Worm (Caenorhabditis elegans) whole organism, L2 larva: ENCODE measurements around the gene rev-3.
A peak's percentile ranks its signal among the peaks of the same experiment; 100 is the strongest.

Experiments
- C34F6.9 ChIP-seq: fragments of 150-350 bp; optimal IDR thresholded peaks from 2 replicates; lab custom pipeline; 2014; ENCODE audit warnings: missing biosample characterization, missing genetic modification characterization
- F13H6.1 ChIP-seq: sonication (generic microtip); optimal IDR thresholded peaks from 2 replicates; lab custom pipeline; 2016; ENCODE audit warnings: missing genetic modification characterization, missing compliant biosample characterization
- R02D3.7 ChIP-seq: fragments of 150-350 bp; optimal IDR thresholded peaks from 2 replicates; lab custom pipeline; 2014; ENCODE audit warnings: missing biosample characterization, missing genetic modification characterization
- Y55F3AM.14 ChIP-seq: fragments of 200-800 bp; sonication (Bioruptor generic); optimal IDR thresholded peaks from 2 replicates; lab custom pipeline; 2018; ENCODE audit warnings: mild to moderate bottlenecking, missing genetic modification characterization, missing compliant biosample characterization
- alr-1 ChIP-seq: fragments of 150-350 bp; optimal IDR thresholded peaks from 2 replicates; lab custom pipeline; 2014; ENCODE audit warnings: missing biosample characterization, missing genetic modification characterization
- ama-1 ChIP-seq: fragments of 150-350 bp; optimal IDR thresholded peaks from 2 replicates; lab custom pipeline; 2018; ENCODE audit warnings: inconsistent platforms
- blmp-1 ChIP-seq: sonication (generic microtip); optimal IDR thresholded peaks from 2 replicates; lab custom pipeline; 2017; ENCODE audit warnings: missing genetic modification characterization, mild to moderate bottlenecking, missing compliant biosample characterization, antibody characterized with exemption, moderate library complexity; ENCODE audit not compliant: insufficient read depth
- ceh-16 ChIP-seq: fragments of 150-350 bp; optimal IDR thresholded peaks from 2 replicates; lab custom pipeline; 2014; ENCODE audit warnings: missing biosample characterization, missing genetic modification characterization
- ceh-82 ChIP-seq: fragments of 150-350 bp; optimal IDR thresholded peaks from 2 replicates; lab custom pipeline; 2014; ENCODE audit warnings: missing biosample characterization, missing genetic modification characterization
- crh-2 ChIP-seq: sonication (generic microtip); optimal IDR thresholded peaks from 2 replicates; lab custom pipeline; 2017; ENCODE audit warnings: missing biosample characterization, missing genetic modification characterization
- egl-27 ChIP-seq: sonication (generic microtip); optimal IDR thresholded peaks from 3 replicates; lab custom pipeline; 2017; ENCODE audit warnings: missing biosample characterization, missing genetic modification reagents, missing genetic modification characterization
- elt-1 ChIP-seq: fragments of 150-350 bp; optimal IDR thresholded peaks from 2 replicates; lab custom pipeline; 2014; ENCODE audit warnings: missing biosample characterization, missing genetic modification characterization
- elt-3 ChIP-seq: sonication (generic microtip); optimal IDR thresholded peaks from 2 replicates; lab custom pipeline; 2017; ENCODE audit warnings: missing biosample characterization, missing genetic modification characterization
- fos-1 ChIP-seq: fragments of 150-350 bp; optimal IDR thresholded peaks from 2 replicates; lab custom pipeline; 2014; ENCODE audit warnings: missing biosample characterization, missing genetic modification characterization
- gmeb-1 ChIP-seq: fragments of 150-350 bp; optimal IDR thresholded peaks from 2 replicates; lab custom pipeline; 2014; ENCODE audit warnings: missing biosample characterization, missing genetic modification characterization
- lin-13 ChIP-seq: fragments of 150-350 bp; optimal IDR thresholded peaks from 2 replicates; lab custom pipeline; 2014; ENCODE audit warnings: missing biosample characterization, missing genetic modification reagents, missing genetic modification characterization
- lin-39 ChIP-seq: fragments of 150-350 bp; optimal IDR thresholded peaks from 2 replicates; lab custom pipeline; 2014; ENCODE audit warnings: missing biosample characterization, missing genetic modification reagents, missing genetic modification characterization
- lsy-2 ChIP-seq, 2 experiments: fragments of 150-350 bp in 1 of 2; sonication (generic microtip) in 1 of 2; optimal IDR thresholded peaks; 2 replicates each; lab custom pipeline; 2014 to 2017; ENCODE audit warnings: missing biosample characterization in 2 of 2, missing genetic modification characterization in 2 of 2
- mab-5 ChIP-seq: fragments of 150-350 bp; optimal IDR thresholded peaks from 2 replicates; lab custom pipeline; 2014; ENCODE audit warnings: missing biosample characterization, missing genetic modification characterization
- mbf-1 ChIP-seq: sonication (generic microtip); optimal IDR thresholded peaks from 2 replicates; lab custom pipeline; 2017; ENCODE audit warnings: missing biosample characterization, missing genetic modification characterization
- mdl-1 ChIP-seq, 2 experiments: fragments of 150-350 bp in 1 of 2; sonication (generic microtip) in 1 of 2; optimal IDR thresholded peaks; 2 replicates each; lab custom pipeline; 2017; ENCODE audit warnings: missing biosample characterization in 2 of 2, missing genetic modification characterization in 2 of 2
- nhr-129 ChIP-seq: fragments of 150-350 bp; optimal IDR thresholded peaks from 2 replicates; lab custom pipeline; 2014; ENCODE audit warnings: missing biosample characterization, missing genetic modification characterization
- nhr-21 ChIP-seq: fragments of 150-350 bp; optimal IDR thresholded peaks from 2 replicates; lab custom pipeline; 2014; ENCODE audit warnings: missing biosample characterization, missing genetic modification characterization
- nhr-25 ChIP-seq: fragments of 150-350 bp; sonication (generic microtip); optimal IDR thresholded peaks from 3 replicates; lab custom pipeline; 2014; ENCODE audit warnings: missing biosample characterization, missing genetic modification characterization
- nhr-6 ChIP-seq: fragments of 150-350 bp; optimal IDR thresholded peaks from 2 replicates; lab custom pipeline; 2014; ENCODE audit warnings: missing biosample characterization, missing genetic modification characterization
- nhr-77 ChIP-seq: fragments of 150-350 bp; optimal IDR thresholded peaks from 2 replicates; lab custom pipeline; 2014; ENCODE audit warnings: missing biosample characterization, missing genetic modification characterization
- peb-1 ChIP-seq: fragments of 150-350 bp; optimal IDR thresholded peaks from 2 replicates; lab custom pipeline; 2014; ENCODE audit warnings: missing biosample characterization, missing genetic modification characterization
- sem-4 ChIP-seq: fragments of 150-350 bp; optimal IDR thresholded peaks from 2 replicates; lab custom pipeline; 2014; ENCODE audit warnings: missing biosample characterization, missing genetic modification reagents, missing genetic modification characterization
- skn-1 ChIP-seq: sonication (generic microtip); optimal IDR thresholded peaks from 2 replicates; lab custom pipeline; 2017; ENCODE audit warnings: missing biosample characterization, missing genetic modification characterization
- sma-3 ChIP-seq: sonication (generic microtip); optimal IDR thresholded peaks from 2 replicates; lab custom pipeline; 2016; ENCODE audit warnings: missing genetic modification reagents, missing genetic modification characterization, missing compliant biosample characterization
- sma-9 ChIP-seq, 2 experiments: fragments of 150-350 bp in 1 of 2; sonication (generic microtip) in 1 of 2; optimal IDR thresholded peaks; 2 replicates each; lab custom pipeline; 2014 to 2016; ENCODE audit warnings: missing genetic modification characterization in 2 of 2, mild to moderate bottlenecking in 1 of 2, missing biosample characterization in 1 of 2, missing compliant biosample characterization in 1 of 2, missing genetic modification reagents in 1 of 2, moderate library complexity in 1 of 2
- snpc-4 ChIP-seq: fragments of 150-350 bp; optimal IDR thresholded peaks from 2 replicates; lab custom pipeline; 2014; ENCODE audit warnings: missing biosample characterization, missing genetic modification characterization
- unc-55 ChIP-seq: fragments of 150-350 bp; sonication (generic microtip); optimal IDR thresholded peaks from 3 replicates; lab custom pipeline; 2014; ENCODE audit warnings: missing biosample characterization, missing genetic modification reagents, missing genetic modification characterization
- unc-62 ChIP-seq: fragments of 150-350 bp; optimal IDR thresholded peaks from 2 replicates; lab custom pipeline; 2014; ENCODE audit warnings: missing biosample characterization, missing genetic modification reagents, missing genetic modification characterization
- zag-1 ChIP-seq: fragments of 150-350 bp; optimal IDR thresholded peaks from 2 replicates; lab custom pipeline; 2014; ENCODE audit warnings: missing biosample characterization, missing genetic modification characterization
- ztf-1 ChIP-seq: fragments of 200-800 bp; sonication (Bioruptor generic); conservative IDR thresholded peaks from 2 replicates; pipeline ENCODE4 v1.3.6; 2022; ENCODE audit warnings: missing genetic modification characterization, missing compliant biosample characterization
- ztf-4 ChIP-seq: fragments of 150-350 bp; optimal IDR thresholded peaks from 2 replicates; lab custom pipeline; 2014; ENCODE audit warnings: missing biosample characterization, missing genetic modification characterization

rev-3 gene

DNA sequence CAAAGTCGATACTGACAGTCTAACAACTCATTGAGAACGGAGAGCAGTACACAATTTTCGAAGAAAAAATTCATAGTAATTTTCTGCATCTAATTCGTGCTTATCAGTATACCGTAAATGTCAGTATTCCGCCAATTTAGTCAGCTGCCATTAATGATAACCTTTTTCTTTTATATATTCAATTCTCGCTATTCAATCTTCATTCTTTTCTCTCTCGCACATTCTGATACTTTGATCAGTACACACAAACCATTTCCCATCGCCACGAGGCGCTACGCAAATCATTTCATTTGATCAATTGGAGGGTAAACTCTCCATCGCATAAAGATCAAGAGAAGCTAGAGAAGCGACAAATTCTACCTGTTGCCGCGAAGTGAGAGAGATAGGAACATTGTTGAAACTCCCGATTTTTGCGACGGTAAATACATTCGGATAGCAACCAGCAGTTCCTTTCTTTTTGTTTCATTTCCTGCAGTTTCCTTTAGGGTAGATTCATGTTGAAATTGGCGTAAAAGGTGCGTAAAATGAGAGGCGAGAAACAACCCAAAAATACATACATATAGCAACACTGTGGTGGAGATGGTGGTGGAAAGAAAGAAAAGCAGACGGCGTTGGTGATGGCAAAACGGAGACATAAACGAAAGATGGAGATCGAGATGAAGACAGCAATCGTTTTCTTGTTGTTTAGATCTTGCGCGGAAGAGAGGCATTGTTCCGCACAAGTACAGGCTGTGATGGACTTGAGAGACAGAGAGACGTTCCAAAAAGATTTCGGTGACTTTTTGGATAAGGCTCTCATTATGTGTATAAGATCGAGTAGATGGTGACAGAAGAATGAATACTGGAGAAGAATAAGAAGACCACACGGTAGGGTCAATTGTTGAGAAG, 48.0 kb upstream of the rev-3 start:
- TF ChIP-seq lin-39 (no peak), elt-1 (tag; lab: Kevin White, UChicago) (peak; percentile 96), ztf-1 (GFP tag; lab: Robert Waterston, UW) (no peak), ztf-4 (tag; lab: Kevin White, UChicago) (peak; percentile 24), mdl-1 (tag; optimal IDR thresholded peaks at IDR 0.05; lab: Kevin White, UChicago) (peak; percentile 60 to 72), skn-1 (tag; lab: Kevin White, UChicago) (no peak), sem-4 (tag; lab: Kevin White, UChicago) (no peak), ama-1 (peak; percentile 73), Y55F3AM.14 (GFP tag; lab: Kevin White, UChicago) (no peak), F13H6.1 (tag; lab: Kevin White, UChicago) (peak; percentile 69), egl-27 (tag; lab: Kevin White, UChicago) (peak; percentile 72), nhr-129 (tag; lab: Kevin White, UChicago) (peak; percentile 62), alr-1 (tag; lab: Kevin White, UChicago) (no peak), sma-9 (GFP tag; optimal IDR thresholded peaks at IDR 0.05; lab: Kevin White, UChicago) (peak; percentile 89), sma-9 (tag; optimal IDR thresholded peaks at IDR 0.05; lab: Kevin White, UChicago) (no peak), gmeb-1 (peak; percentile 53), lsy-2 (tag; optimal IDR thresholded peaks at IDR 0.05; lab: Kevin White, UChicago) (peak in 1 of 2 experiments; percentile 58), nhr-25 (tag; lab: Kevin White, UChicago) (peak; percentile 54), ceh-16 (tag; lab: Kevin White, UChicago) (peak; percentile 9), blmp-1 (tag; lab: Kevin White, UChicago) (peak; percentile 36), nhr-6 (tag; lab: Kevin White, UChicago) (no peak), sma-3 (GFP tag; lab: Kevin White, UChicago) (peak; percentile 71), crh-2 (tag; lab: Kevin White, UChicago) (peak; percentile 92), unc-62 (GFP tag; lab: Kevin White, UChicago) (no peak), mbf-1 (tag; lab: Kevin White, UChicago) (no peak), unc-55 (GFP tag; lab: Kevin White, UChicago) (no peak), nhr-21 (tag; lab: Kevin White, UChicago) (peak; percentile 73), elt-3 (tag; lab: Kevin White, UChicago) (no peak), fos-1 (tag; lab: Kevin White, UChicago) (peak; percentile 95)

- TF ChIP-seq fos-1 (tag; lab: Kevin White, UChicago) (no peak), peb-1 (no peak), blmp-1 (tag; lab: Kevin White, UChicago) (peak; percentile 3), gmeb-1 (peak; percentile 35), lin-39 (no peak), ceh-82 (no peak), R02D3.7 (tag; lab: Kevin White, UChicago) (no peak), ama-1 (peak; percentile 14), snpc-4 (no peak), Y55F3AM.14 (GFP tag; lab: Kevin White, UChicago) (no peak), mbf-1 (tag; lab: Kevin White, UChicago) (no peak), unc-55 (GFP tag; lab: Kevin White, UChicago) (no peak), ztf-1 (GFP tag; lab: Robert Waterston, UW) (no peak), C34F6.9 (tag; lab: Kevin White, UChicago) (peak; percentile 18), nhr-77 (tag; lab: Kevin White, UChicago) (no peak), nhr-6 (tag; lab: Kevin White, UChicago) (no peak), crh-2 (tag; lab: Kevin White, UChicago) (no peak), nhr-25 (tag; lab: Kevin White, UChicago) (peak; percentile 2), lin-13 (GFP tag; lab: Kevin White, UChicago) (no peak), mab-5 (tag; lab: Kevin White, UChicago) (no peak), egl-27 (tag; lab: Kevin White, UChicago) (peak; percentile 23), zag-1 (tag; lab: Kevin White, UChicago) (no peak), sem-4 (tag; lab: Kevin White, UChicago) (no peak), sma-9 (GFP tag; optimal IDR thresholded peaks at IDR 0.05; lab: Kevin White, UChicago) (peak; percentile 17), sma-9 (tag; optimal IDR thresholded peaks at IDR 0.05; lab: Kevin White, UChicago) (no peak), nhr-129 (tag; lab: Kevin White, UChicago) (no peak)
- TF ChIP-seq, all 48 proteins: peak for 7
Measured at ce11 chrIII:5836816-5837215, 46.4 kb upstream of the rev-3 start, which contains the start of gene W04D12.1. W04D12.1 (plus strand) TSS chrIII:5836926.
